Worm (Caenorhabditis elegans): ENCODE measurements around the gene ubc-24.

- TF ChIP-seq elt-1 (tag; optimal IDR thresholded peaks at IDR 0.05) (no peak), C34F6.9 (tag; optimal IDR thresholded peaks at IDR 0.05) (no peak), lin-13 (GFP tag; optimal IDR thresholded peaks at IDR 0.05) (no peak), ztf-4 (tag; optimal IDR thresholded peaks at IDR 0.05) (no peak), unc-62 (GFP tag; optimal IDR thresholded peaks at IDR 0.05) (no peak), unc-39 (tag; optimal IDR thresholded peaks at IDR 0.05) (no peak), nhr-12 (tag; optimal IDR thresholded peaks at IDR 0.05) (no peak)
These were observed 34.7 kb downstream of the ubc-24 start for ce11 chrII:8440097-8440496.

All from whole organism, L2 larva.